Worm (Caenorhabditis elegans) whole organism, young adult: ENCODE data around the gene T19B10.2.

ENCODE experiments used
- bed-2 ChIP-seq: fragments of 200-800 bp; sonication (Bioruptor generic); IDR thresholded peaks from 2 replicates; pipeline ENCODE4 v1.3.6; 2022; ENCODE audit warnings: missing genetic modification reagents, missing genetic modification characterization, missing compliant biosample characterization
- egrh-3 ChIP-seq: fragments of 200-800 bp; sonication (Bioruptor generic); IDR thresholded peaks from 2 replicates; pipeline ENCODE4 v1.3.6; 2022; ENCODE audit warnings: missing genetic modification reagents, missing genetic modification characterization, missing compliant biosample characterization
- pha-4 ChIP-seq: fragments of 150-350 bp; sonication (generic microtip); optimal IDR thresholded peaks from 2 replicates; lab custom pipeline; 2014; ENCODE audit warnings: missing biosample characterization, missing genetic modification reagents, missing genetic modification characterization

DNA sequence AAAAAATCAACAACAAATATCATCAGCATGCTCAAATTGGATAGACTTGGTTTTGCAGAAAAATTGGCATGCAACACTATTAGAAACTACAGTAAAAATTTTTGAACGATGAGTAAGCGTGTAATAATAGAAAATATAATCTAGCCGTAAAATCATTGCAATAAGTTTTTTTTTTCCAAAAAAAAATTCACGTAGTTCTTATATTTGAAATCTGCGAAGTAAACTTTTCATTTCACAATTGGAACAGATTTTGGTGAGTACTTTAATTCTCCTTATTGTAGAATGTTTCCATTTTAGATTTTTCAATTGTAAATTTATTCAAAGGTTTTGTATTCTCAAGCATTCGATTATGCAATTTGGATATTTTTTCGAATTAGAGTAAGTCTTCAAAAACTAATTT is 20.8 kb upstream of the T19B10.2 start, which contains the start of gene K10D6.3:
- TF ChIP-seq pha-4 (tag; lab: Kevin White, UChicago) (no peak), egrh-3 (GFP tag; lab: Robert Waterston, UW) (no peak), bed-2 (GFP tag; lab: Robert Waterston, UW) (no peak)
